Worm (Caenorhabditis elegans) whole organism, mixed stage, embryonic: ENCODE measurements around the gene ZK1251.3.

Experiments
- bed-3 ChIP-seq: fragments of 200-800 bp; sonication (Bioruptor generic); optimal IDR thresholded peaks from 3 replicates; lab custom pipeline; 2018; ENCODE audit warnings: mild to moderate bottlenecking, missing genetic modification characterization, moderate library complexity, missing compliant biosample characterization
- elt-3 ChIP-seq: fragments of 150-350 bp; optimal IDR thresholded peaks from 2 replicates; lab custom pipeline; 2014; ENCODE audit warnings: missing biosample characterization, missing genetic modification characterization
- lin-32 ChIP-seq: fragments of 200-800 bp; sonication (Bioruptor generic); optimal IDR thresholded peaks from 2 replicates; lab custom pipeline; 2018; ENCODE audit warnings: mild to moderate bottlenecking, missing genetic modification characterization, missing compliant biosample characterization
- mep-1 ChIP-seq: fragments of 150-350 bp; optimal IDR thresholded peaks from 2 replicates; lab custom pipeline; 2017; ENCODE audit warnings: missing biosample characterization, missing genetic modification reagents, missing genetic modification characterization, inconsistent platforms
- nhr-12 ChIP-seq: fragments of 150-350 bp; optimal IDR thresholded peaks from 2 replicates; lab custom pipeline; 2014; ENCODE audit warnings: missing biosample characterization, missing genetic modification characterization
- nhr-237 ChIP-seq: fragments of 150-350 bp; optimal IDR thresholded peaks from 2 replicates; lab custom pipeline; 2014; ENCODE audit warnings: missing biosample characterization, missing genetic modification characterization
- nhr-76 ChIP-seq: sonication (generic microtip); optimal IDR thresholded peaks from 2 replicates; lab custom pipeline; 2017; ENCODE audit warnings: missing biosample characterization, missing genetic modification characterization
- pha-4 ChIP-seq: fragments of 150-350 bp; optimal IDR thresholded peaks from 2 replicates; lab custom pipeline; 2018; ENCODE audit warnings: missing biosample characterization, missing genetic modification reagents, missing genetic modification characterization
- snpc-4 ChIP-seq: fragments of 150-350 bp; optimal IDR thresholded peaks from 2 replicates; lab custom pipeline; 2014; ENCODE audit warnings: missing biosample characterization, missing genetic modification characterization
- unc-39 ChIP-seq: fragments of 150-350 bp; optimal IDR thresholded peaks from 2 replicates; lab custom pipeline; 2014; ENCODE audit warnings: missing biosample characterization, missing genetic modification characterization
- unc-62 ChIP-seq: fragments of 150-350 bp; optimal IDR thresholded peaks from 2 replicates; lab custom pipeline; 2014; ENCODE audit warnings: missing biosample characterization, missing genetic modification reagents, missing genetic modification characterization
- ztf-11 ChIP-seq: fragments of 150-350 bp; optimal IDR thresholded peaks from 2 replicates; lab custom pipeline; 2014; ENCODE audit warnings: missing biosample characterization, missing genetic modification characterization

- TF ChIP-seq unc-62 (GFP tag; lab: Kevin White, UChicago) (no peak), lin-32 (no peak), nhr-237 (tag; lab: Kevin White, UChicago) (no peak), mep-1 (tag; lab: Kevin White, UChicago) (no peak), pha-4 (no peak), elt-3 (tag; lab: Kevin White, UChicago) (no peak), ztf-11 (tag; lab: Kevin White, UChicago) (no peak), nhr-76 (tag; lab: Kevin White, UChicago) (no peak), nhr-12 (tag; lab: Kevin White, UChicago) (no peak), unc-39 (tag; lab: Kevin White, UChicago) (no peak), snpc-4 (tag; lab: Kevin White, UChicago) (no peak), bed-3 (GFP tag; lab: Kevin White, UChicago) (no peak)
Observed at ce11 chrIV:9673683-9674336, 9.6 kb upstream of the ZK1251.3 start.
